Worm (Caenorhabditis elegans) whole organism, young adult: ENCODE measurements around the gene C40A11.7.

Experiments used
- K12H6.12 ChIP-seq: fragments of 200-800 bp; sonication (Bioruptor generic); optimal IDR thresholded peaks from 2 replicates; lab custom pipeline; 2018; ENCODE audit warnings: mild to moderate bottlenecking, missing genetic modification characterization, missing compliant biosample characterization
- T07F8.4 ChIP-seq: sonication (generic microtip); optimal IDR thresholded peaks from 2 replicates; lab custom pipeline; 2016; ENCODE audit warnings: mild to moderate bottlenecking, missing genetic modification characterization, moderate library complexity, missing compliant biosample characterization
- ama-1 ChIP-seq, 3 experiments: fragments of 150-350 bp in 1 of 3; sonication (generic microtip) in 2 of 3; optimal IDR thresholded peaks; 2 replicates each; lab custom pipeline; 2014 to 2018; ENCODE audit warnings: missing biosample characterization in 2 of 3, missing genetic modification characterization in 2 of 3, missing genetic modification reagents in 2 of 3
- ccch-3 ChIP-seq: fragments of 200-800 bp; sonication (Bioruptor generic); optimal IDR thresholded peaks from 2 replicates; lab custom pipeline; 2018; ENCODE audit warnings: mild to moderate bottlenecking, missing genetic modification characterization, missing compliant biosample characterization
- lir-1 ChIP-seq: fragments of 200-800 bp; sonication (Bioruptor generic); conservative IDR thresholded peaks from 2 replicates; pipeline ENCODE4 v1.3.6; 2022; ENCODE audit warnings: missing genetic modification reagents, missing genetic modification characterization, missing compliant biosample characterization
- mel-28 ChIP-seq: sonication (generic microtip); optimal IDR thresholded peaks from 2 replicates; lab custom pipeline; 2016; ENCODE audit warnings: borderline replicate concordance, mild to moderate bottlenecking, missing genetic modification characterization, missing compliant biosample characterization
- nfya-1 ChIP-seq: sonication (generic microtip); optimal IDR thresholded peaks from 2 replicates; lab custom pipeline; 2017; ENCODE audit warnings: antibody characterized with exemption, missing compliant biosample characterization, missing genetic modification characterization, borderline replicate concordance; ENCODE audit not compliant: insufficient read depth
- nfyb-1 ChIP-seq: fragments of 200-800 bp; sonication (Bioruptor generic); IDR thresholded peaks from 2 replicates; pipeline ENCODE4 v1.3.6; 2022; ENCODE audit warnings: missing genetic modification reagents, missing genetic modification characterization, missing compliant biosample characterization
- nhr-179 ChIP-seq: sonication (generic microtip); optimal IDR thresholded peaks from 2 replicates; lab custom pipeline; 2016; ENCODE audit warnings: mild to moderate bottlenecking, missing genetic modification characterization, missing compliant biosample characterization
- snpc-1.1 ChIP-seq: sonication (generic microtip); optimal IDR thresholded peaks from 2 replicates; lab custom pipeline; 2017; ENCODE audit warnings: missing genetic modification characterization, mild to moderate bottlenecking, missing compliant biosample characterization, antibody characterized with exemption, moderate library complexity, missing genotype, missing genetic modification reagents; ENCODE audit not compliant: insufficient read depth
- snpc-1.3 ChIP-seq: sonication (generic microtip); optimal IDR thresholded peaks from 2 replicates; lab custom pipeline; 2017; ENCODE audit warnings: missing genetic modification characterization, mild to moderate bottlenecking, missing compliant biosample characterization, antibody characterized with exemption, moderate library complexity, missing genotype, missing genetic modification reagents; ENCODE audit not compliant: insufficient read depth
- sptf-2 ChIP-seq: fragments of 200-800 bp; sonication (Bioruptor generic); optimal IDR thresholded peaks from 2 replicates; lab custom pipeline; 2018; ENCODE audit warnings: mild to moderate bottlenecking, missing genetic modification characterization, missing compliant biosample characterization
- ztf-18 ChIP-seq: sonication (generic microtip); optimal IDR thresholded peaks from 2 replicates; lab custom pipeline; 2016; ENCODE audit warnings: missing genotype, mild to moderate bottlenecking, missing genetic modification characterization, missing compliant biosample characterization

DNA sequence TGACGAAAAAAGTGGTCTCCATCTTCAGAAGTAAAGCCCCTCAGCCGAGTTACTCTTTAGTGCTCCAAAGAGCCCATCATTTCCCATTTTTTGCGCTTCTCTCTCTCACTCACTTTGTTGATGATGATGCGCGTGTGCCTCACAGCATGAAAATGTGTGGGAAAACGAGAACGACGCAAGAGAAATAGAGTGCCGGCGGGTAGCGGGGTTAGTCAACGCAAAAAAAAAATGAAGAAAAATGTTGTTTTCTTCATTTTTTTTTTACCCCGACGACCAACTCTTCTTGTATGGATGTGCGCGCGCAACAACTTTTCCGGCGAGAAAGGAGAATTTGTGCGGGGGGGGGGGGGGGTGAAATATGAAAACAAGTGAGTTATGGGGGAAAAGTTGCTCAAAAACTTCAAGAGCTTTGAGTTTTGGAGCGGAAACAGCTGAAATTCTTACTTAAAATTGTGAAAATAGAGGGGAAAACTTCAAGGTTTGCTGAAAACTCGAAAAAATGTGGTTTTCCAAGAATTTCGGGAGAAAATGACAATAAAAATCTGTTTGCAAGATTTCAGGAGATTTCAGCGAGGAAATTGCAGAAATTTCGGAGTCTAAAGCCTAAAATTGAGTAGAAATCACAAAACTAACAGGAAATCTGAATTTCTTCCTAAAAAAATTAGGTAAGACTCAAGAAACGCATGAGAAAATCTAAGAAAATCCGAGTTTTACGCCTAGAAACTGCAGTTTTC is 47.3 kb upstream of the C40A11.7 start, which contains the start of gene C33C12.1:
- no peak for TF ChIP-seq ama-1 (optimal IDR thresholded peaks at IDR 0.05; lab: Kevin White, UChicago)
- TF ChIP-seq ama-1 (GFP tag; optimal IDR thresholded peaks at IDR 0.05; lab: Kevin White, UChicago): no peak
- no peak for TF ChIP-seq ztf-18
- TF ChIP-seq lir-1 (GFP tag; lab: Robert Waterston, UW): no peak
- no peak for TF ChIP-seq nfya-1 (tag; lab: Kevin White, UChicago)
- no peak for TF ChIP-seq snpc-1.3 (tag; lab: Kevin White, UChicago)
- TF ChIP-seq nhr-179 (tag; lab: Kevin White, UChicago): no peak
- no peak for TF ChIP-seq T07F8.4 (tag; lab: Kevin White, UChicago)
- TF ChIP-seq snpc-1.1 (tag; lab: Kevin White, UChicago): no peak
- no peak for TF ChIP-seq nfyb-1 (GFP tag; lab: Robert Waterston, UW)
- TF ChIP-seq sptf-2 (GFP tag; lab: Kevin White, UChicago): no peak
- TF ChIP-seq mel-28 (tag; lab: Kevin White, UChicago): no peak
- TF ChIP-seq ccch-3 (GFP tag; lab: Kevin White, UChicago): no peak
- TF ChIP-seq K12H6.12 (tag; lab: Kevin White, UChicago): no peak
